Worm (Caenorhabditis elegans): ENCODE results near the gene F57B1.9.

ce11 chrV:13154225-13154624 lies 43.5 kb downstream of the F57B1.9 start:
- TF ChIP-seq ceh-100 (GFP tag; IDR thresholded peaks at IDR 0.05) (no peak), B0336.3 (GFP tag; IDR thresholded peaks at IDR 0.05) (no peak), ztf-25 (GFP tag; IDR thresholded peaks at IDR 0.05) (no peak), Y56A3A.18 (GFP tag; IDR thresholded peaks at IDR 0.05) (no peak), B0019.2 (GFP tag; conservative IDR thresholded peaks at IDR 0.05) (no peak), pha-4 (tag; optimal IDR thresholded peaks at IDR 0.05) (no peak), bed-1 (GFP tag; IDR thresholded peaks at IDR 0.05) (no peak), hmg-20 (GFP tag; IDR thresholded peaks at IDR 0.05) (no peak), snpc-3.4 (tag; optimal IDR thresholded peaks at IDR 0.05) (no peak), nfya-2 (GFP tag; IDR thresholded peaks at IDR 0.05) (no peak), ama-1 (optimal IDR thresholded peaks at IDR 0.05) (no peak), ama-1 (GFP tag; optimal IDR thresholded peaks at IDR 0.05) (no peak)
